Fruit fly (Drosophila melanogaster): ENCODE data around the gene csw.

The csw gene

DNA sequence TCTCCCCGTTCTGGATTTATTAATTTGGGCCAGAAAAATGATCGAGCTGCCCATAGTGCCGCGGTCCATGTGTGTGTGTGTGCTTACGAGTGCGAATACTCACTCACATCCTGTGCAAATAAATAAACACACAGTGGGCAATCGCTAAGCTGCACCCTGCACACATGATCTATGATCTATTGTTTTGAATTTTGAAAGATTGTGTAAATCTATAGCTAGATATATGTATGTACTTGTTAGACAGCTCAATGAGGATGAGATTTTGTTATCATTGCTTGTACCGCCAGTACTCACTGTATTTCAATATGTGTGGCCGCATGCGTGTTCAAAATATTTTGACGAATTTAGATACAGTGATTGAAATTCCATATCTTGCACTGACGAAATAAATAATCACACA lies 10.9 kb upstream of the csw start (continued):
- TF ChIP-seq pros (GFP tag; optimal IDR thresholded peaks at IDR 0.05) (no peak), CG1602 (GFP tag; optimal IDR thresholded peaks at IDR 0.05) (no peak), MTF-1 (GFP tag; optimal IDR thresholded peaks at IDR 0.05; ENCODE audit: borderline replicate concordance) (no peak), CG7963 (GFP tag; IDR thresholded peaks at IDR 0.05; ENCODE audit: partially characterized antibody) (no peak), CG14050 (GFP tag; IDR thresholded peaks at IDR 0.05) (peak; percentile 28; the same call in 1 of the 3 replicates), Ada2b (GFP tag; IDR thresholded peaks at IDR 0.05) (peak; percentile 62), Kr (GFP tag; optimal IDR thresholded peaks at IDR 0.05) (no peak), CG15011 (GFP tag; optimal IDR thresholded peaks at IDR 0.05) (no peak), CG34224 (GFP tag; IDR thresholded peaks at IDR 0.05; ENCODE audit: partially characterized antibody) (no peak), CG9932 (GFP tag; IDR thresholded peaks at IDR 0.05) (peak; percentile 91), jigr1 (GFP tag; IDR thresholded peaks at IDR 0.05) (no peak), crol (GFP tag; IDR thresholded peaks at IDR 0.05) (no peak), CG13894 (tag; optimal IDR thresholded peaks at IDR 0.05) (peak; percentile 14), CG17328 (GFP tag; IDR thresholded peaks at IDR 0.05) (0 out of 2 replicates have a peak, but pooled peaks have one; percentile 17), E2f1 (GFP tag; IDR thresholded peaks at IDR 0.05) (peak; percentile 51; the same call in 1 of the 2 replicates), CG17612 (GFP tag; IDR thresholded peaks at IDR 0.05) (no peak), cas (GFP tag; IDR thresholded peaks at IDR 0.05) (no peak), vnd (GFP tag; IDR thresholded peaks at IDR 0.05; ENCODE audit: partially characterized antibody) (no peak), Dip3 (GFP tag; optimal IDR thresholded peaks at IDR 0.05) (peak; percentile 66), fd64A (GFP tag; optimal IDR thresholded peaks at IDR 0.05) (no peak), CG1603 (tag; optimal IDR thresholded peaks at IDR 0.05) (peak; percentile 53), dpn (GFP tag; optimal IDR thresholded peaks at IDR 0.05) (peak; percentile 51 to 53), sr (GFP tag; IDR thresholded peaks at IDR 0.05) (no peak), bcd (GFP tag; optimal IDR thresholded peaks at IDR 0.05) (peak; percentile 50), CG5180 (GFP tag; optimal IDR thresholded peaks at IDR 0.05) (no peak), inv (GFP tag; IDR thresholded peaks at IDR 0.05; ENCODE audit: partially characterized antibody) (no peak), danr (GFP tag; IDR thresholded peaks at IDR 0.05) (no peak), CG32767 (GFP tag; IDR thresholded peaks at IDR 0.05) (no peak), rib (GFP tag; IDR thresholded peaks at IDR 0.05) (peak; percentile 77), CG18599 (GFP tag; optimal IDR thresholded peaks at IDR 0.05) (peak; percentile 82), CG1529 (GFP tag; optimal IDR thresholded peaks at IDR 0.05) (no peak), tna (GFP tag; IDR thresholded peaks at IDR 0.05; ENCODE audit: partially characterized antibody) (no peak), H15 (GFP tag; IDR thresholded peaks at IDR 0.05) (no peak), lab (GFP tag; optimal IDR thresholded peaks at IDR 0.05) (peak; percentile 83), Hmr (GFP tag; optimal IDR thresholded peaks at IDR 0.05) (peak; percentile 57), D (optimal IDR thresholded peaks at IDR 0.05) (no peak), D (GFP tag; optimal IDR thresholded peaks at IDR 0.05) (no peak), Pdp1 (GFP tag; optimal IDR thresholded peaks at IDR 0.05) (peak; percentile 12 to 36), CoRest (tag; optimal IDR thresholded peaks at IDR 0.05) (peak; percentile 51), sob (GFP tag; IDR thresholded peaks at IDR 0.05) (peak; percentile 77), da (GFP tag; optimal IDR thresholded peaks at IDR 0.05) (no peak), CG6813 (GFP tag; optimal IDR thresholded peaks at IDR 0.05) (no peak), CG2116 (GFP tag; optimal IDR thresholded peaks at IDR 0.05) (no peak), pan (optimal IDR thresholded peaks at IDR 0.05) (no peak), pan (GFP tag; optimal IDR thresholded peaks at IDR 0.05 in 1 of 2, IDR thresholded peaks at IDR 0.05 in 1 of 2) (peak in 1 of 2 experiments; percentile 59), CG3838 (GFP tag; optimal IDR thresholded peaks at IDR 0.05) (no peak), amos (GFP tag; IDR thresholded peaks at IDR 0.05; ENCODE audit: partially characterized antibody) (no peak), hth (optimal IDR thresholded peaks at IDR 0.05) (no peak), Med (GFP tag) (peak; percentile 95), PHDP (tag; optimal IDR thresholded peaks at IDR 0.05) (peak; percentile 62), Fer2 (tag; optimal IDR thresholded peaks at IDR 0.05) (peak; percentile 21)

All from whole organism, embryonic.